Worm (Caenorhabditis elegans) whole organism, L2 larva: ENCODE data around the gene Y41D4A.6.

Experiments used
- ZK546.5 ChIP-seq: sonication (generic microtip); optimal IDR thresholded peaks from 2 replicates; lab custom pipeline; 2017; ENCODE audit warnings: missing biosample characterization, missing genetic modification characterization
- elt-1 ChIP-seq: fragments of 150-350 bp; optimal IDR thresholded peaks from 2 replicates; lab custom pipeline; 2014; ENCODE audit warnings: missing biosample characterization, missing genetic modification characterization
- lsy-2 ChIP-seq, 2 experiments: fragments of 150-350 bp in 1 of 2; sonication (generic microtip) in 1 of 2; optimal IDR thresholded peaks; 2 replicates each; lab custom pipeline; 2014 to 2017; ENCODE audit warnings: missing biosample characterization in 2 of 2, missing genetic modification characterization in 2 of 2
- mbf-1 ChIP-seq: sonication (generic microtip); optimal IDR thresholded peaks from 2 replicates; lab custom pipeline; 2017; ENCODE audit warnings: missing biosample characterization, missing genetic modification characterization
- nhr-6 ChIP-seq: fragments of 150-350 bp; optimal IDR thresholded peaks from 2 replicates; lab custom pipeline; 2014; ENCODE audit warnings: missing biosample characterization, missing genetic modification characterization
- nhr-77 ChIP-seq: fragments of 150-350 bp; optimal IDR thresholded peaks from 2 replicates; lab custom pipeline; 2014; ENCODE audit warnings: missing biosample characterization, missing genetic modification characterization

ce11 chrIV:1785156-1785555 lies 39.9 kb upstream of the Y41D4A.6 start:
- TF ChIP-seq elt-1 (tag; lab: Kevin White, UChicago) = no peak
- no peak for TF ChIP-seq ZK546.5 (tag; lab: Kevin White, UChicago)
- no peak for TF ChIP-seq mbf-1 (tag; lab: Kevin White, UChicago)
- no peak for TF ChIP-seq lsy-2 (tag; optimal IDR thresholded peaks at IDR 0.05; lab: Kevin White, UChicago)
- TF ChIP-seq nhr-6 = no peak
- TF ChIP-seq nhr-77 (tag; lab: Kevin White, UChicago) = no peak
